Worm (Caenorhabditis elegans) whole organism, mixed stage, embryonic: ENCODE measurements around the gene F10C2.3.

Source experiments
- M03D4.4 ChIP-seq: sonication (generic microtip); optimal IDR thresholded peaks from 2 replicates; lab custom pipeline; 2017; ENCODE audit warnings: mild to moderate bottlenecking, missing genetic modification characterization, missing compliant biosample characterization
- bed-3 ChIP-seq: fragments of 200-800 bp; sonication (Bioruptor generic); optimal IDR thresholded peaks from 3 replicates; lab custom pipeline; 2018; ENCODE audit warnings: mild to moderate bottlenecking, missing genetic modification characterization, moderate library complexity, missing compliant biosample characterization
- blmp-1 ChIP-seq: fragments of 150-350 bp; optimal IDR thresholded peaks from 2 replicates; lab custom pipeline; 2014; ENCODE audit warnings: missing biosample characterization, missing genetic modification characterization
- ceh-39 ChIP-seq: fragments of 150-350 bp; optimal IDR thresholded peaks from 2 replicates; lab custom pipeline; 2014; ENCODE audit warnings: missing biosample characterization, missing genetic modification characterization
- ceh-43 ChIP-seq: fragments of 200-800 bp; sonication (Bioruptor generic); optimal IDR thresholded peaks from 2 replicates; lab custom pipeline; 2018; ENCODE audit warnings: mild to moderate bottlenecking, missing genetic modification characterization, moderate library complexity, missing compliant biosample characterization
- ces-1 ChIP-seq: fragments of 150-350 bp; optimal IDR thresholded peaks from 2 replicates; lab custom pipeline; 2014; ENCODE audit warnings: missing biosample characterization, missing genetic modification reagents, missing genetic modification characterization
- cnd-1 ChIP-seq: fragments of 200-800 bp; sonication (Bioruptor generic); optimal IDR thresholded peaks from 2 replicates; lab custom pipeline; 2018; ENCODE audit warnings: mild to moderate bottlenecking, missing genetic modification characterization, missing compliant biosample characterization
- drap-1 ChIP-seq: fragments of 200-800 bp; sonication (Bioruptor generic); optimal IDR thresholded peaks from 3 replicates; lab custom pipeline; 2018; ENCODE audit warnings: mild to moderate bottlenecking, missing genetic modification characterization, missing compliant biosample characterization
- elt-1 ChIP-seq: sonication (generic microtip); optimal IDR thresholded peaks from 2 replicates; lab custom pipeline; 2017; ENCODE audit warnings: missing genetic modification characterization, mild to moderate bottlenecking, missing compliant biosample characterization, antibody characterized with exemption, moderate library complexity, borderline replicate concordance; ENCODE audit not compliant: insufficient read depth
- elt-3 ChIP-seq: fragments of 150-350 bp; optimal IDR thresholded peaks from 2 replicates; lab custom pipeline; 2014; ENCODE audit warnings: missing biosample characterization, missing genetic modification characterization
- flh-1 ChIP-seq: fragments of 200-800 bp; sonication (Bioruptor generic); optimal IDR thresholded peaks from 2 replicates; lab custom pipeline; 2018; ENCODE audit warnings: mild to moderate bottlenecking, missing genetic modification characterization, moderate library complexity, missing compliant biosample characterization
- ham-2 ChIP-seq: fragments of 200-800 bp; sonication (Bioruptor generic); optimal IDR thresholded peaks from 2 replicates; lab custom pipeline; 2018; ENCODE audit warnings: mild to moderate bottlenecking, missing genetic modification characterization, missing compliant biosample characterization
- hlh-1 ChIP-seq: fragments of 150-350 bp; optimal IDR thresholded peaks from 2 replicates; lab custom pipeline; 2014; ENCODE audit warnings: missing biosample characterization, missing genetic modification reagents, missing genetic modification characterization
- lin-13 ChIP-seq: fragments of 150-350 bp; optimal IDR thresholded peaks from 2 replicates; lab custom pipeline; 2014; ENCODE audit warnings: missing biosample characterization, missing genetic modification characterization
- lin-32 ChIP-seq: fragments of 200-800 bp; sonication (Bioruptor generic); optimal IDR thresholded peaks from 2 replicates; lab custom pipeline; 2018; ENCODE audit warnings: mild to moderate bottlenecking, missing genetic modification characterization, missing compliant biosample characterization
- lsy-2 ChIP-seq: fragments of 150-350 bp; optimal IDR thresholded peaks from 2 replicates; lab custom pipeline; 2014; ENCODE audit warnings: missing biosample characterization, missing genetic modification characterization
- mab-5 ChIP-seq: fragments of 150-350 bp; optimal IDR thresholded peaks from 2 replicates; lab custom pipeline; 2014; ENCODE audit warnings: missing biosample characterization, missing genetic modification characterization
- mep-1 ChIP-seq: fragments of 150-350 bp; optimal IDR thresholded peaks from 2 replicates; lab custom pipeline; 2017; ENCODE audit warnings: missing biosample characterization, missing genetic modification reagents, missing genetic modification characterization, inconsistent platforms
- mls-2 ChIP-seq: sonication (generic microtip); optimal IDR thresholded peaks from 2 replicates; lab custom pipeline; 2016; ENCODE audit warnings: mild to moderate bottlenecking, missing genetic modification characterization, moderate library complexity, missing compliant biosample characterization
- nhr-12 ChIP-seq: fragments of 150-350 bp; optimal IDR thresholded peaks from 2 replicates; lab custom pipeline; 2014; ENCODE audit warnings: missing biosample characterization, missing genetic modification characterization
- nhr-28 ChIP-seq: fragments of 150-350 bp; optimal IDR thresholded peaks from 2 replicates; lab custom pipeline; 2014; ENCODE audit warnings: missing biosample characterization, missing genetic modification characterization
- nhr-76 ChIP-seq: sonication (generic microtip); optimal IDR thresholded peaks from 2 replicates; lab custom pipeline; 2017; ENCODE audit warnings: missing biosample characterization, missing genetic modification characterization
- pha-4 ChIP-seq: fragments of 150-350 bp; optimal IDR thresholded peaks from 2 replicates; lab custom pipeline; 2018; ENCODE audit warnings: missing biosample characterization, missing genetic modification reagents, missing genetic modification characterization
- sem-2 ChIP-seq: fragments of 200-800 bp; sonication (Bioruptor generic); optimal IDR thresholded peaks from 2 replicates; lab custom pipeline; 2018; ENCODE audit warnings: mild to moderate bottlenecking, missing genetic modification characterization, missing compliant biosample characterization
- snpc-4 ChIP-seq: fragments of 150-350 bp; optimal IDR thresholded peaks from 2 replicates; lab custom pipeline; 2014; ENCODE audit warnings: missing biosample characterization, missing genetic modification characterization
- sptf-1 ChIP-seq: sonication (generic microtip); optimal IDR thresholded peaks from 2 replicates; lab custom pipeline; 2017; ENCODE audit warnings: mild to moderate bottlenecking, missing genetic modification characterization, moderate library complexity, missing compliant biosample characterization
- tbx-8 ChIP-seq: fragments of 200-800 bp; sonication (Bioruptor generic); optimal IDR thresholded peaks from 2 replicates; lab custom pipeline; 2018; ENCODE audit warnings: mild to moderate bottlenecking, missing genetic modification characterization, moderate library complexity, missing compliant biosample characterization
- unc-120 ChIP-seq: sonication (generic microtip); optimal IDR thresholded peaks from 2 replicates; lab custom pipeline; 2017; ENCODE audit warnings: missing genetic modification characterization, missing compliant biosample characterization; ENCODE audit not compliant: poor library complexity, severe bottlenecking
- unc-39 ChIP-seq: fragments of 150-350 bp; optimal IDR thresholded peaks from 2 replicates; lab custom pipeline; 2014; ENCODE audit warnings: missing biosample characterization, missing genetic modification characterization
- unc-62 ChIP-seq: fragments of 150-350 bp; optimal IDR thresholded peaks from 2 replicates; lab custom pipeline; 2014; ENCODE audit warnings: missing biosample characterization, missing genetic modification reagents, missing genetic modification characterization
- zip-8 ChIP-seq: fragments of 150-350 bp; optimal IDR thresholded peaks from 2 replicates; lab custom pipeline; 2014; ENCODE audit warnings: missing biosample characterization, missing genetic modification characterization
- ztf-11 ChIP-seq: fragments of 150-350 bp; optimal IDR thresholded peaks from 2 replicates; lab custom pipeline; 2014; ENCODE audit warnings: missing biosample characterization, missing genetic modification characterization

F10C2.3 gene

DNA sequence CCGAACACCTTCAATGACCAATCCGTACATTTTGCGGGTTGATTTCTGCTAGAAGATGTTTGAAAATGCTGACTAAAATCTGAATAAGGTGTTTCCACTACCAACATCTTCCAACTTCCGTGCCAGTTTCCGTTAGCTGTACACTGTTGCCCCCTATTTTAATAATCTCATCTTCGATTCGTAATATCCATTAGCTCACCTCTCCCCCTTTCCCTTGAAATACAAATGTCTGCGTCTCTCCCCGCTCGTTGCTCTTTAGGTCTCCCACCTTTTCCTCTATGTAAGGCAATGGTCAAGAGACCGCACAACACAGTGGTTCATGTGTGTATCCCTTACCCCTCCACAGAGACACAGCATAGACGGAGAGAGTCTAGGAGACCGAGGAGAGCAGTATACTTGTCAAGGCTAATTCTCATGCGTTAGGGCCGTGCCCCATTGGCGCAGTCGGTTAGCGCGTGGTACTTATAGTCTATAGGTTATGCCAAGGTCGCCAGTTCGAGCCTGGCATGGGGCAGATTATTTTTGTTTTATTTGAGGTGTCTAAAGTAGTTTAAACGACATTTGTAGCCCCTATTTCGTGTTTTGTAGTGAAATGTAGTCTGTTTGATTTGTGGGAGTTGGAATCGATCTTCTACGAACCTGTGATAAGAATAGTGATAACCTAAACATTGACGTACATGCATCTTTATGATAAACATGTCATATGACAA, 18.2 kb upstream of the F10C2.3 start, which contains the start of gene gcy-33 (continued):
- TF ChIP-seq ceh-39 (tag; lab: Kevin White, UChicago) (peak; percentile 64), cnd-1 (tag; lab: Kevin White, UChicago) (peak; percentile 98), zip-8 (no peak), ztf-11 (tag; lab: Kevin White, UChicago) (peak; percentile 64), tbx-8 (peak; percentile 87), pha-4 (peak; percentile 74)

DNA sequence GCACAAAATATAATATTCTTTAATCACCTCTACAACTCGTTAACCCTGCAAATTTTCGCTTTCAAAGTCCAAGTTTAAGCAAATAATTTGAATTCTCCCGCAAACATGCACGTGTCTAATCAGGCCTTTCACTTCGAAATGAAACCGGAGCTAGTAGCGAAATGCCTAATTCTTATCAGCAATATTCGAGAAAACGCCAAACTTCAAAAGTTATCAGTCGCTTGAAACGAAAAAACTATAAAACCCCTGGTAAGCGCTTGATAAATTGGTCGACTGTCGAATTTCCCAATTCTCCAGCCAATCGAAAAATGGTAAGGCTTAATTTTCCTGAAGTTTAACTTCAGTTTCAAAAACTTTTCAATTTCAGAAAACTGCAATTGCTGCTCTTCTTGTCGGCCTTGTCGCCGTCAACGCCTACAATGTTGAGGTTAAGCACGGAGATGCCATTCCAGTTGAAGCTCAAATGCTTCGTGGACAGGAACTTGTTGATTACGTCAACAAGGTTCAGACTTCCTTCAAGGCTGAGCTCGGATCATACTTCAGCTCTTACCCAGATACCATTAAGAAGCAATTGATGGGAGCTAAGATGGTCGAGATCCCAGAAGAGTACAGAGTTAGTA, 17.1 kb upstream of the F10C2.3 start, which contains the start of gene cpr-9:
TSS of gene cpr-9 (plus strand) at position 188 of the 620 bp plus-strand sequence.
- TF ChIP-seq nhr-76 (tag; lab: Kevin White, UChicago) (no peak), elt-1 (tag; lab: Kevin White, UChicago) (no peak)

- no peak for TF ChIP-seq sptf-1 (tag; lab: Kevin White, UChicago)
- no peak for TF ChIP-seq cnd-1 (tag; lab: Kevin White, UChicago)
- no peak for TF ChIP-seq ces-1 (GFP tag; lab: Kevin White, UChicago)
- TF ChIP-seq drap-1 (GFP tag; lab: Kevin White, UChicago): no peak
- no peak for TF ChIP-seq unc-62 (GFP tag; lab: Kevin White, UChicago)
- no peak for TF ChIP-seq sem-2 (GFP tag; lab: Kevin White, UChicago)
- TF ChIP-seq hlh-1 (tag; lab: Kevin White, UChicago): no peak
- no peak for TF ChIP-seq mls-2 (tag; lab: Kevin White, UChicago)
- no peak for TF ChIP-seq mep-1 (tag; lab: Kevin White, UChicago)
- TF ChIP-seq flh-1 (GFP tag; lab: Kevin White, UChicago): no peak
- no peak for TF ChIP-seq nhr-12 (tag; lab: Kevin White, UChicago)
- TF ChIP-seq lsy-2 (tag; lab: Kevin White, UChicago): no peak
- TF ChIP-seq zip-8: no peak
- TF ChIP-seq ztf-11 (tag; lab: Kevin White, UChicago): no peak
- TF ChIP-seq M03D4.4: no peak
- no peak for TF ChIP-seq lin-32 (GFP tag; lab: Kevin White, UChicago)
- TF ChIP-seq mab-5 (tag; lab: Kevin White, UChicago): no peak
Measured at ce11 chrV:12004501-12004940, 15.6 kb upstream of the F10C2.3 start.

- TF ChIP-seq bed-3 (no peak), unc-39 (tag; lab: Kevin White, UChicago) (no peak), nhr-28 (no peak), ham-2 (GFP tag; lab: Kevin White, UChicago) (no peak), unc-120 (tag; lab: Kevin White, UChicago) (no peak), blmp-1 (tag; lab: Kevin White, UChicago) (no peak), ces-1 (GFP tag; lab: Kevin White, UChicago) (no peak), lin-13 (tag; lab: Kevin White, UChicago) (no peak), nhr-76 (tag; lab: Kevin White, UChicago) (no peak), snpc-4 (tag; lab: Kevin White, UChicago) (no peak), cnd-1 (tag; lab: Kevin White, UChicago) (no peak), elt-1 (tag; lab: Kevin White, UChicago) (no peak), ceh-43 (GFP tag; lab: Kevin White, UChicago) (no peak), elt-3 (no peak), ceh-39 (tag; lab: Kevin White, UChicago) (no peak), flh-1 (GFP tag; lab: Kevin White, UChicago) (no peak), mab-5 (tag; lab: Kevin White, UChicago) (no peak)
- TF ChIP-seq, all 35 proteins: peak for 0
Measured at ce11 chrV:12006495-12006894, 13.6 kb upstream of the F10C2.3 start, which contains the start of gene F57F5.3. TSS of gene F57F5.3 (minus strand) at chrV:12006595.
